Worm (Caenorhabditis elegans) whole organism, mixed stage, embryonic: Measurements from ENCODE around the gene AC8.10.

Experiments used
- bed-3 ChIP-seq: fragments of 200-800 bp; sonication (Bioruptor generic); optimal IDR thresholded peaks from 3 replicates; lab custom pipeline; 2018; ENCODE audit warnings: mild to moderate bottlenecking, missing genetic modification characterization, moderate library complexity, missing compliant biosample characterization
- ceh-43 ChIP-seq: fragments of 200-800 bp; sonication (Bioruptor generic); optimal IDR thresholded peaks from 2 replicates; lab custom pipeline; 2018; ENCODE audit warnings: mild to moderate bottlenecking, missing genetic modification characterization, moderate library complexity, missing compliant biosample characterization
- ceh-83 ChIP-seq: fragments of 200-800 bp; sonication (Bioruptor generic); optimal IDR thresholded peaks from 2 replicates; lab custom pipeline; 2018; ENCODE audit warnings: mild to moderate bottlenecking, missing genetic modification characterization, missing compliant biosample characterization
- ces-1 ChIP-seq: fragments of 150-350 bp; optimal IDR thresholded peaks from 2 replicates; lab custom pipeline; 2014; ENCODE audit warnings: missing biosample characterization, missing genetic modification reagents, missing genetic modification characterization
- drap-1 ChIP-seq: fragments of 200-800 bp; sonication (Bioruptor generic); optimal IDR thresholded peaks from 3 replicates; lab custom pipeline; 2018; ENCODE audit warnings: mild to moderate bottlenecking, missing genetic modification characterization, missing compliant biosample characterization
- elt-3 ChIP-seq: fragments of 150-350 bp; optimal IDR thresholded peaks from 2 replicates; lab custom pipeline; 2014; ENCODE audit warnings: missing biosample characterization, missing genetic modification characterization
- ham-2 ChIP-seq: fragments of 200-800 bp; sonication (Bioruptor generic); optimal IDR thresholded peaks from 2 replicates; lab custom pipeline; 2018; ENCODE audit warnings: mild to moderate bottlenecking, missing genetic modification characterization, missing compliant biosample characterization
- lin-13 ChIP-seq: fragments of 150-350 bp; optimal IDR thresholded peaks from 2 replicates; lab custom pipeline; 2014; ENCODE audit warnings: missing biosample characterization, missing genetic modification characterization
- nhr-2 ChIP-seq: fragments of 150-350 bp; optimal IDR thresholded peaks from 2 replicates; lab custom pipeline; 2014; ENCODE audit warnings: missing biosample characterization, missing genetic modification characterization
- nhr-237 ChIP-seq: fragments of 150-350 bp; optimal IDR thresholded peaks from 2 replicates; lab custom pipeline; 2014; ENCODE audit warnings: missing biosample characterization, missing genetic modification characterization
- nhr-28 ChIP-seq: fragments of 150-350 bp; optimal IDR thresholded peaks from 2 replicates; lab custom pipeline; 2014; ENCODE audit warnings: missing biosample characterization, missing genetic modification characterization
- sem-2 ChIP-seq: fragments of 200-800 bp; sonication (Bioruptor generic); optimal IDR thresholded peaks from 2 replicates; lab custom pipeline; 2018; ENCODE audit warnings: mild to moderate bottlenecking, missing genetic modification characterization, missing compliant biosample characterization
- snpc-4 ChIP-seq: fragments of 150-350 bp; optimal IDR thresholded peaks from 2 replicates; lab custom pipeline; 2014; ENCODE audit warnings: missing biosample characterization, missing genetic modification characterization
- sptf-1 ChIP-seq: sonication (generic microtip); optimal IDR thresholded peaks from 2 replicates; lab custom pipeline; 2017; ENCODE audit warnings: mild to moderate bottlenecking, missing genetic modification characterization, moderate library complexity, missing compliant biosample characterization
- unc-120 ChIP-seq: sonication (generic microtip); optimal IDR thresholded peaks from 2 replicates; lab custom pipeline; 2017; ENCODE audit warnings: missing genetic modification characterization, missing compliant biosample characterization; ENCODE audit not compliant: poor library complexity, severe bottlenecking
- unc-62 ChIP-seq: fragments of 150-350 bp; optimal IDR thresholded peaks from 2 replicates; lab custom pipeline; 2014; ENCODE audit warnings: missing biosample characterization, missing genetic modification reagents, missing genetic modification characterization
- zip-8 ChIP-seq: fragments of 150-350 bp; optimal IDR thresholded peaks from 2 replicates; lab custom pipeline; 2014; ENCODE audit warnings: missing biosample characterization, missing genetic modification characterization

Gene AC8.10

DNA sequence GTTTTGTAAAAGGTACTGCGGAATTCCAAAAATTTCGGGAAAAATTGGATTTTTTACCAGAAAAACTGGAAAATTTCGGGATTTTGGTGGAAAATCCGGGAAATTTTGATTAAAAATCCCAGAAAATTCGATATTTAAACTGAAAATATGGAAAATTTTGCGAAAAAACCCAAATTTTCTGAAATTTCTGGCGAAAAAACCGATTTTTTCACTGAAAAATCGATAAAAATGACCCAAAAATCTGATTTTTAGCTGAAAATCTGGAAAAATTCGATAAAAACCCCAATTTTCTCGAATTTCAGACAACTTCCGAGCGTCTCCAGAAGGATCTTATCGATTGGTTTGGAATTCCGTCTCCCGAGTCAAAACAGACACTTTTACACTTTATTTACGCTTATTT is 46.4 kb downstream of the AC8.10 start, which contains the start of gene T08D2.8:
Gene T08D2.8, plus strand, starts transcription at position 301 of the 400 bp plus-strand sequence.
- no peak for TF ChIP-seq ceh-43
- no peak for TF ChIP-seq snpc-4
- TF ChIP-seq nhr-28 (tag; lab: Kevin White, UChicago) = no peak
- TF ChIP-seq sem-2 = no peak
- TF ChIP-seq zip-8 = no peak
- no peak for TF ChIP-seq sptf-1 (tag; lab: Kevin White, UChicago)
- TF ChIP-seq bed-3 (GFP tag; lab: Kevin White, UChicago) = no peak
- no peak for TF ChIP-seq elt-3 (tag; lab: Kevin White, UChicago)
- no peak for TF ChIP-seq nhr-237 (tag; lab: Kevin White, UChicago)
- no peak for TF ChIP-seq lin-13 (tag; lab: Kevin White, UChicago)
- TF ChIP-seq ceh-83 (GFP tag; lab: Kevin White, UChicago) = no peak
- no peak for TF ChIP-seq unc-120
- no peak for TF ChIP-seq nhr-2 (tag; lab: Kevin White, UChicago)
- TF ChIP-seq drap-1 (GFP tag; lab: Kevin White, UChicago) = no peak
- TF ChIP-seq unc-62 = no peak
- TF ChIP-seq ces-1 (GFP tag; lab: Kevin White, UChicago) = no peak
- TF ChIP-seq ham-2 = no peak
- TF ChIP-seq, all 35 proteins: peak for 0
